Fruit fly (Drosophila melanogaster) whole organism, embryonic: ENCODE results near the gene CG13046.
A peak's percentile ranks its signal among the peaks of the same experiment; 100 is the strongest.

ENCODE experiments used
- Atf-2 ChIP-seq: fragments of 200-800 bp; sonication (Bioruptor generic); optimal IDR thresholded peaks from 2 replicates; lab custom pipeline; 2016; ENCODE audit warnings: missing biosample characterization, missing genetic modification characterization
- CG10147 ChIP-seq: fragments of 200-800 bp; sonication (Bioruptor generic); optimal IDR thresholded peaks from 2 replicates; lab custom pipeline; 2019; ENCODE audit warnings: missing biosample characterization, mild to moderate bottlenecking, missing genetic modification characterization, moderate library complexity
- CG10366 ChIP-seq: fragments of 200-800 bp; sonication (Bioruptor generic); IDR thresholded peaks from 2 replicates; pipeline ENCODE4 v1.3.6; 2022; ENCODE audit warnings: missing biosample characterization, missing genetic modification characterization
- CG11085 ChIP-seq: fragments of 200-800 bp; sonication (Bioruptor generic); IDR thresholded peaks from 2 replicates; pipeline ENCODE4 v1.3.6; 2022; ENCODE audit warnings: missing biosample characterization, missing genetic modification characterization
- CG11695 ChIP-seq: fragments of 200-800 bp; sonication (Bioruptor generic); IDR thresholded peaks from 3 replicates; pipeline ENCODE4 v1.3.6; 2022; ENCODE audit warnings: missing biosample characterization, missing genetic modification characterization
- CG11723 ChIP-seq: fragments of 200-800 bp; sonication (Bioruptor generic); optimal IDR thresholded peaks from 2 replicates; lab custom pipeline; 2017; ENCODE audit warnings: missing biosample characterization, mild to moderate bottlenecking, missing genetic modification characterization
- CG12659 ChIP-seq: fragments of 200-800 bp; sonication (Bioruptor generic); optimal IDR thresholded peaks from 3 replicates; lab custom pipeline; 2017; ENCODE audit warnings: mild to moderate bottlenecking, missing biosample characterization, missing genetic modification reagents, missing genetic modification characterization
- CG15269 ChIP-seq: fragments of 200-800 bp; sonication (Bioruptor generic); optimal IDR thresholded peaks from 2 replicates; lab custom pipeline; 2018; ENCODE audit warnings: missing biosample characterization, mild to moderate bottlenecking, missing genetic modification characterization, moderate library complexity
- CG17328 ChIP-seq: fragments of 200-800 bp; sonication (Bioruptor generic); IDR thresholded peaks from 2 replicates; pipeline ENCODE4 v1.3.6; 2022; ENCODE audit warnings: missing biosample characterization, missing genetic modification characterization
- CG1792 ChIP-seq: fragments of 200-800 bp; sonication (Bioruptor generic); optimal IDR thresholded peaks from 2 replicates; lab custom pipeline; 2016; ENCODE audit warnings: missing biosample characterization, missing genetic modification characterization
- CG18599 ChIP-seq: fragments of 200-800 bp; sonication (Bioruptor generic); optimal IDR thresholded peaks from 3 replicates; lab custom pipeline; 2017; ENCODE audit warnings: missing biosample characterization, missing genetic modification characterization, mild to moderate bottlenecking, moderate library complexity, missing genetic modification reagents
- CG18619 ChIP-seq: fragments of 200-800 bp; sonication (Bioruptor generic); optimal IDR thresholded peaks from 3 replicates; lab custom pipeline; 2017; ENCODE audit warnings: missing biosample characterization, mild to moderate bottlenecking, missing genetic modification characterization
- CG18764 ChIP-seq: fragments of 200-800 bp; sonication (Bioruptor generic); optimal IDR thresholded peaks from 3 replicates; lab custom pipeline; 2016; ENCODE audit warnings: missing biosample characterization, missing genetic modification characterization
- CG2202 ChIP-seq: fragments of 200-800 bp; sonication (Bioruptor generic); optimal IDR thresholded peaks from 2 replicates; lab custom pipeline; 2018; ENCODE audit warnings: missing biosample characterization, mild to moderate bottlenecking, missing genetic modification characterization
- CG34376 ChIP-seq: fragments of 200-800 bp; sonication (Bioruptor generic); optimal IDR thresholded peaks from 2 replicates; lab custom pipeline; 2018; ENCODE audit warnings: missing biosample characterization, mild to moderate bottlenecking, missing genetic modification characterization
- CG42726 ChIP-seq: fragments of 200-800 bp; sonication (Bioruptor generic); IDR thresholded peaks from 2 replicates; pipeline ENCODE4 v1.3.6; 2022; ENCODE audit warnings: missing biosample characterization, missing genetic modification characterization; ENCODE audit not compliant: partially characterized antibody
- CG4282 ChIP-seq: fragments of 200-800 bp; sonication (Bioruptor generic); optimal IDR thresholded peaks from 2 replicates; lab custom pipeline; 2016; ENCODE audit warnings: missing biosample characterization, missing genetic modification characterization
- CG43689 ChIP-seq: fragments of 200-800 bp; sonication (Bioruptor generic); IDR thresholded peaks from 2 replicates; pipeline ENCODE4 v1.3.6; 2022; ENCODE audit warnings: missing biosample characterization, missing genetic modification characterization
- CG6791 ChIP-seq: fragments of 200-800 bp; sonication (Bioruptor generic); IDR thresholded peaks from 3 replicates; pipeline ENCODE4 v1.3.6; 2022; ENCODE audit warnings: missing biosample characterization, missing genetic modification characterization; ENCODE audit not compliant: partially characterized antibody
- CG6813 ChIP-seq: fragments of 200-800 bp; sonication (Bioruptor generic); optimal IDR thresholded peaks from 2 replicates; lab custom pipeline; 2017; ENCODE audit warnings: missing biosample characterization, missing genetic modification characterization, mild to moderate bottlenecking, moderate library complexity, missing genetic modification reagents
- CG9817 ChIP-seq: fragments of 200-800 bp; sonication (Bioruptor generic); optimal IDR thresholded peaks from 2 replicates; lab custom pipeline; 2018; ENCODE audit warnings: missing biosample characterization, mild to moderate bottlenecking, missing genetic modification characterization, moderate library complexity
- CoRest ChIP-seq: fragments of 200-800 bp; sonication (Bioruptor generic); optimal IDR thresholded peaks from 3 replicates; lab custom pipeline; 2018; ENCODE audit warnings: missing biosample characterization, mild to moderate bottlenecking, missing genetic modification characterization, moderate library complexity
- Fer1 ChIP-seq: fragments of 200-800 bp; sonication (Bioruptor generic); optimal IDR thresholded peaks from 2 replicates; lab custom pipeline; 2017; ENCODE audit warnings: missing biosample characterization, mild to moderate bottlenecking, missing genetic modification characterization
- Gug ChIP-seq: fragments of 200-800 bp; sonication (Bioruptor generic); IDR thresholded peaks from 4 replicates; pipeline ENCODE4 v1.3.6; 2022; ENCODE audit warnings: missing biosample characterization, missing genetic modification characterization
- Mad ChIP-seq: fragments of 200-800 bp; sonication (Bioruptor generic); optimal IDR thresholded peaks from 2 replicates; lab custom pipeline; 2016; ENCODE audit warnings: missing biosample characterization, missing genetic modification characterization
- Max ChIP-seq: fragments of 200-800 bp; sonication (Bioruptor generic); optimal IDR thresholded peaks from 2 replicates; lab custom pipeline; 2016; ENCODE audit warnings: missing biosample characterization, mild to moderate bottlenecking, missing genetic modification characterization
- Mes4 ChIP-seq: fragments of 200-800 bp; sonication (Bioruptor generic); optimal IDR thresholded peaks from 2 replicates; lab custom pipeline; 2016; ENCODE audit warnings: missing biosample characterization, missing genetic modification characterization
- Nf-YA ChIP-seq: fragments of 200-800 bp; sonication (Bioruptor generic); IDR thresholded peaks from 2 replicates; pipeline ENCODE4 v1.3.6; 2022; ENCODE audit warnings: missing biosample characterization, missing genetic modification characterization
- Sox100B ChIP-seq: fragments of 200-800 bp; sonication (Bioruptor generic); optimal IDR thresholded peaks from 3 replicates; lab custom pipeline; 2018; ENCODE audit warnings: missing biosample characterization, mild to moderate bottlenecking, missing genetic modification characterization
- Sox102F ChIP-seq: fragments of 200-800 bp; sonication (Bioruptor generic); optimal IDR thresholded peaks from 2 replicates; lab custom pipeline; 2018; ENCODE audit warnings: missing biosample characterization, mild to moderate bottlenecking, missing genetic modification characterization, moderate library complexity
- Tbp ChIP-seq: fragments of >200 bp; optimal IDR thresholded peaks from 2 replicates; lab custom pipeline; 2018; ENCODE audit warnings: missing biosample characterization, missing genetic modification characterization
- Usf ChIP-seq: fragments of 200-800 bp; sonication (Bioruptor generic); optimal IDR thresholded peaks from 2 replicates; lab custom pipeline; 2017; ENCODE audit warnings: missing genotype, missing biosample characterization, missing genetic modification characterization
- ap ChIP-seq: fragments of 200-800 bp; sonication (Bioruptor generic); IDR thresholded peaks from 2 replicates; pipeline ENCODE4 v1.3.6; 2022; ENCODE audit warnings: missing biosample characterization, missing genetic modification characterization
- danr ChIP-seq: fragments of 200-800 bp; sonication (Bioruptor generic); IDR thresholded peaks from 2 replicates; pipeline ENCODE4 v1.3.6; 2022; ENCODE audit warnings: missing biosample characterization, missing genetic modification characterization
- ems ChIP-seq: fragments of 200-800 bp; sonication (Bioruptor generic); optimal IDR thresholded peaks from 3 replicates; lab custom pipeline; 2016; ENCODE audit warnings: missing biosample characterization, missing genetic modification characterization
- eyg ChIP-seq: fragments of 200-800 bp; sonication (Bioruptor generic); optimal IDR thresholded peaks from 3 replicates; lab custom pipeline; 2016; ENCODE audit warnings: missing biosample characterization, missing genetic modification characterization
- fu2 ChIP-seq: fragments of 200-800 bp; sonication (Bioruptor generic); optimal IDR thresholded peaks from 2 replicates; lab custom pipeline; 2016; ENCODE audit warnings: missing biosample characterization, missing genetic modification characterization
- hkb ChIP-seq, 2 experiments: fragments of 200-800 bp in 1 of 2; fragments of >200 bp in 1 of 2; sonication (Bioruptor generic) in 1 of 2; IDR thresholded peaks in 1 of 2; optimal IDR thresholded peaks in 1 of 2; 2 replicates each; pipeline versions ENCODE4 v1.3.6 to Lab custom; 2017 to 2022; ENCODE audit warnings: missing biosample characterization in 1 of 2, missing genetic modification characterization in 1 of 2
- ind ChIP-seq: fragments of 200-800 bp; sonication (Bioruptor generic); optimal IDR thresholded peaks from 3 replicates; lab custom pipeline; 2016; ENCODE audit warnings: missing biosample characterization, missing genetic modification characterization
- jing ChIP-seq: fragments of 200-800 bp; sonication (Bioruptor generic); optimal IDR thresholded peaks from 2 replicates; lab custom pipeline; 2018; ENCODE audit warnings: missing biosample characterization, mild to moderate bottlenecking, missing genetic modification characterization
- nom ChIP-seq: fragments of 200-800 bp; sonication (Bioruptor generic); optimal IDR thresholded peaks from 2 replicates; lab custom pipeline; 2017; ENCODE audit warnings: missing biosample characterization, missing genetic modification characterization, mild to moderate bottlenecking, moderate library complexity, missing genetic modification reagents
- otp ChIP-seq: fragments of 200-800 bp; sonication (Bioruptor generic); IDR thresholded peaks from 3 replicates; pipeline ENCODE4, ENCODE4 v1.3.6; 2022; ENCODE audit warnings: missing biosample characterization, missing genetic modification characterization
- peb ChIP-seq: fragments of 200-800 bp; sonication (Bioruptor generic); IDR thresholded peaks from 2 replicates; pipeline ENCODE4 v1.3.6; 2022; ENCODE audit warnings: missing biosample characterization, missing genetic modification characterization
- sisA ChIP-seq: fragments of 200-800 bp; sonication (Bioruptor generic); IDR thresholded peaks from 2 replicates; pipeline ENCODE4 v1.3.6; 2022; ENCODE audit warnings: missing biosample characterization, missing genetic modification characterization
- vfl ChIP-seq: fragments of 200-800 bp; sonication (Bioruptor generic); optimal IDR thresholded peaks from 2 replicates; lab custom pipeline; 2016; ENCODE audit warnings: missing biosample characterization, missing genetic modification characterization
- vnd ChIP-seq: fragments of 200-800 bp; sonication (Bioruptor generic); IDR thresholded peaks from 3 replicates; pipeline ENCODE4 v1.3.6; 2022; ENCODE audit warnings: missing biosample characterization, missing genetic modification characterization; ENCODE audit not compliant: partially characterized antibody
- wor ChIP-seq: fragments of 200-800 bp; sonication (Bioruptor generic); IDR thresholded peaks from 2 replicates; pipeline ENCODE4 v1.3.6; 2022; ENCODE audit warnings: missing biosample characterization, missing genetic modification characterization

Gene CG13046

dm6 chr3L:16330740-16331139, 42.5 kb upstream of the CG13046 start, which contains the start of gene CG33060:
Gene CG33060 (plus strand): TSS chr3L:16331040.
- TF ChIP-seq CG18599 (GFP tag; lab: Kevin White, UChicago) (no peak), otp (no peak), CG1792 (GFP tag; lab: Kevin White, UChicago) (no peak), peb (GFP tag; lab: Robert Waterston, UW) (no peak), Tbp (GFP tag; lab: Kevin White, UChicago) (no peak), CG18619 (no peak), Atf-2 (no peak), jing (GFP tag; lab: Kevin White, UChicago) (no peak), CG10366 (GFP tag; lab: Robert Waterston, UW) (no peak), CG18764 (GFP tag; lab: Kevin White, UChicago) (no peak), CG6791 (GFP tag; lab: Robert Waterston, UW) (no peak), CG4282 (GFP tag; lab: Kevin White, UChicago) (no peak), CG11695 (GFP tag; lab: Robert Waterston, UW) (no peak), CG42726 (GFP tag; lab: Robert Waterston, UW) (no peak), danr (GFP tag; lab: Robert Waterston, UW) (no peak), ems (GFP tag; lab: Kevin White, UChicago) (no peak), CG2202 (no peak)
- TF ChIP-seq, all 482 proteins: peak for 0

- no peak for TF ChIP-seq vfl (GFP tag; lab: Kevin White, UChicago)
Measured at dm6 chr3L:16329495-16329894, 41.3 kb upstream of the CG13046 start, which contains the start of gene CG33061. Gene CG33061 (plus strand): TSS chr3L:16329795.

- TF ChIP-seq eyg = no peak
- TF ChIP-seq Sox102F (GFP tag; lab: Kevin White, UChicago) = peak; percentile 75
- peak; percentile 67 for TF ChIP-seq sisA (GFP tag; lab: Robert Waterston, UW)
- peak; percentile 50 for TF ChIP-seq ind
- TF ChIP-seq CG10147 (GFP tag; lab: Kevin White, UChicago) = peak; percentile 60
- TF ChIP-seq CG9817 (tag; lab: Kevin White, UChicago) = peak; percentile 71
- peak; percentile 24 for TF ChIP-seq CG11723 (GFP tag; lab: Kevin White, UChicago)
- TF ChIP-seq CG11085 (GFP tag; lab: Robert Waterston, UW) = no peak
- peak; percentile 70 for TF ChIP-seq CG12659
- peak; percentile 47 for TF ChIP-seq fu2 (GFP tag; lab: Kevin White, UChicago)
- TF ChIP-seq Nf-YA (GFP tag; lab: Robert Waterston, UW) = peak; percentile 54
- TF ChIP-seq hkb (optimal IDR thresholded peaks at IDR 0.05; lab: Kevin White, UChicago) = no peak
- TF ChIP-seq hkb (GFP tag; IDR thresholded peaks at IDR 0.05; lab: Robert Waterston, UW) = peak; percentile 62
- peak; percentile 18 for TF ChIP-seq Max (GFP tag; lab: Kevin White, UChicago)
- TF ChIP-seq Usf (GFP tag; lab: Kevin White, UChicago) = peak; percentile 12
- peak; percentile 3 for TF ChIP-seq CG34376 (GFP tag; lab: Kevin White, UChicago)
- peak; percentile 25 for TF ChIP-seq Mes4 (GFP tag; lab: Kevin White, UChicago)
- TF ChIP-seq vnd (GFP tag; lab: Robert Waterston, UW) = no peak
- peak; percentile 84 for TF ChIP-seq Fer1
- peak; percentile 53 for TF ChIP-seq Sox100B (GFP tag; lab: Kevin White, UChicago)
- TF ChIP-seq CG15269 (tag; lab: Kevin White, UChicago) = peak; percentile 86
- no peak for TF ChIP-seq CG6813
- TF ChIP-seq Gug (GFP tag; lab: Robert Waterston, UW) = no peak
- TF ChIP-seq wor (GFP tag; lab: Robert Waterston, UW) = peak; percentile 41; the same call in 1 of the 2 replicates
- TF ChIP-seq CG17328 (GFP tag; lab: Robert Waterston, UW) = peak; percentile 71; the same call in 1 of the 2 replicates
- peak; percentile 80 for TF ChIP-seq CoRest
- TF ChIP-seq Mad (GFP tag; lab: Kevin White, UChicago) = peak; percentile 22
- no peak for TF ChIP-seq nom
- TF ChIP-seq ap = peak; percentile 59
- peak; percentile 52; the same call in 1 of the 2 replicates for TF ChIP-seq CG43689 (GFP tag; lab: Robert Waterston, UW)
Measured at dm6 chr3L:16328207-16328891, 40.1 kb upstream of the CG13046 start, which contains the start of gene CG13058. Gene CG13058 (plus strand): TSS chr3L:16328841.
